Worm (Caenorhabditis elegans) whole organism, L4/young adult: ENCODE results near the gene F49F1.10.

Experiments used
- dao-5 ChIP-seq: sonication (generic microtip); optimal IDR thresholded peaks from 2 replicates; lab custom pipeline; 2016; ENCODE audit warnings: missing genotype, missing genetic modification characterization, moderate library complexity, missing compliant biosample characterization
- him-1 ChIP-seq: sonication (generic microtip); optimal IDR thresholded peaks from 2 replicates; lab custom pipeline; 2016; ENCODE audit warnings: missing genotype, missing genetic modification reagents, missing genetic modification characterization, missing compliant biosample characterization

DNA sequence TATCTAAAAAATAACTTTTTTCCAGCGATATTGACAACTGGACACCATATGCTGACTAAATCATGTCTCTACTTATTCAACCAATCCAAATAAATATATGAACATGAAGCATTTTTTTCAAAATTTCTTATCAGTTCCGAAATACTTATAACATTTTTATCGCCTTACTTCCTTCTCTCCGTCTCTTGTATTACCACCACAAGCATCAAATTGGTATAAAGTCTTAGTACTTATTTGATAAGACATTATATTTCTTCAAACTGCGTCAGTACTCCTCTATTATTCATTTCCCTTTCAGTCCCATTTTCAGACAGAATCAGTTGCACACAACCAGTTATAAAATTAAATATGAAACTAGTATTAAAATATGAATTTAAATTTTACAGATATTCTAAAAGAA lies 9.0 kb upstream of the F49F1.10 start:
- no peak for TF ChIP-seq dao-5
- TF ChIP-seq him-1 (tag; lab: Kevin White, UChicago) = no peak
